Worm (Caenorhabditis elegans) whole organism, young adult: ENCODE measurements around the gene F27D9.12.

Source experiments
- B0261.1 ChIP-seq: sonication (generic microtip); optimal IDR thresholded peaks from 2 replicates; lab custom pipeline; 2016; ENCODE audit warnings: mild to moderate bottlenecking, missing genetic modification characterization, moderate library complexity, missing compliant biosample characterization
- F49E8.2 ChIP-seq: sonication (generic microtip); optimal IDR thresholded peaks from 3 replicates; lab custom pipeline; 2017; ENCODE audit warnings: missing genetic modification characterization, mild to moderate bottlenecking, missing compliant biosample characterization, antibody characterized with exemption, moderate library complexity; ENCODE audit not compliant: insufficient read depth
- F57A8.1 ChIP-seq: fragments of 200-800 bp; sonication (Bioruptor generic); optimal IDR thresholded peaks from 2 replicates; lab custom pipeline; 2018; ENCODE audit warnings: mild to moderate bottlenecking, missing genetic modification characterization, moderate library complexity, missing compliant biosample characterization
- Y95B8A.8 ChIP-seq: fragments of 200-800 bp; sonication (Bioruptor generic); IDR thresholded peaks from 2 replicates; pipeline ENCODE4 v1.3.6; 2022; ENCODE audit warnings: missing genetic modification reagents, missing genetic modification characterization, missing compliant biosample characterization
- ama-1 ChIP-seq, 3 experiments: fragments of 150-350 bp in 1 of 3; sonication (generic microtip) in 2 of 3; optimal IDR thresholded peaks; 2 replicates each; lab custom pipeline; 2014 to 2018; ENCODE audit warnings: missing biosample characterization in 2 of 3, missing genetic modification characterization in 2 of 3, missing genetic modification reagents in 2 of 3
- ceh-58 ChIP-seq: fragments of 200-800 bp; sonication (Bioruptor generic); IDR thresholded peaks from 2 replicates; pipeline ENCODE4 v1.3.6; 2022; ENCODE audit warnings: missing genetic modification characterization, missing compliant biosample characterization
- dpl-1 ChIP-seq: fragments of 150-350 bp; optimal IDR thresholded peaks from 2 replicates; lab custom pipeline; 2014; ENCODE audit warnings: missing biosample characterization, missing genetic modification reagents, missing genetic modification characterization
- egl-18 ChIP-seq: fragments of 200-800 bp; sonication (Bioruptor generic); IDR thresholded peaks from 2 replicates; pipeline ENCODE4 v1.3.6; 2022; ENCODE audit warnings: missing genetic modification reagents, missing genetic modification characterization, missing compliant biosample characterization
- ekl-4 ChIP-seq: fragments of 200-800 bp; sonication (Bioruptor generic); IDR thresholded peaks from 2 replicates; pipeline ENCODE4 v1.3.6; 2022; ENCODE audit warnings: missing genetic modification reagents, missing genetic modification characterization, missing compliant biosample characterization
- lin-35 ChIP-seq, 3 experiments: fragments of 150-350 bp in 2 of 3; sonication (generic microtip) in 1 of 3; optimal IDR thresholded peaks; 2 replicates each; lab custom pipeline; 2014 to 2018; ENCODE audit warnings: missing biosample characterization in 3 of 3, missing genetic modification characterization in 3 of 3, missing genetic modification reagents in 3 of 3
- somi-1 ChIP-seq: fragments of 200-800 bp; sonication (Bioruptor generic); optimal IDR thresholded peaks from 2 replicates; lab custom pipeline; 2018; ENCODE audit warnings: mild to moderate bottlenecking, missing genetic modification characterization, missing compliant biosample characterization
- unc-130 ChIP-seq: sonication (generic microtip); optimal IDR thresholded peaks from 2 replicates; lab custom pipeline; 2016; ENCODE audit warnings: missing genetic modification reagents, missing genetic modification characterization, missing compliant biosample characterization

DNA sequence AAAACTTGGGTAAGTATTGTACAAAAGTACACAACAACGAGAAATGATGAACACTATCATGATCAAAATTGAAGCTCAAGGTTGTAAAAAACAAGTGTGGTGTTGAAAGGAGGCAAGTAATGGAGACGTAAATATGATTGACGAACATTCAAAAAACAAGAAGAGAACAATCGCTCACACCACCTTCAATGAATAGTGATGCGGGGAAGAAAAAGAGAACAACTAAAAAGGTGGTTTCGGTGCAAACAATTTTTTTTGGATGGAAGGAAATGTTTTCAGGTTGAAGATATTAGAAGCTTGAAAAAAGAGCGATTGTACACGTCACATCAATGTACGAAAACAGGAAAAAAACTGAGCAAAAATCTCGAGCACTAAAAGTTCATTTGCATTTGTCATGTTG lies 42.3 kb downstream of the F27D9.12 start:
- TF ChIP-seq somi-1 (no peak), ama-1 (optimal IDR thresholded peaks at IDR 0.05; lab: Kevin White, UChicago) (no peak), ama-1 (GFP tag; optimal IDR thresholded peaks at IDR 0.05; lab: Kevin White, UChicago) (no peak), B0261.1 (tag; lab: Kevin White, UChicago) (no peak), Y95B8A.8 (GFP tag; lab: Robert Waterston, UW) (no peak), ekl-4 (no peak), lin-35 (GFP tag; optimal IDR thresholded peaks at IDR 0.05; lab: Kevin White, UChicago) (no peak), unc-130 (GFP tag; lab: Kevin White, UChicago) (no peak), egl-18 (GFP tag; lab: Robert Waterston, UW) (no peak), ceh-58 (GFP tag; lab: Robert Waterston, UW) (no peak), dpl-1 (GFP tag; lab: Kevin White, UChicago) (no peak), F49E8.2 (tag; lab: Kevin White, UChicago) (no peak), F57A8.1 (GFP tag; lab: Kevin White, UChicago) (no peak)
